Worm (Caenorhabditis elegans) whole organism, midembryonic: ENCODE data around the gene cdc-25.3.

Source experiments
- cog-1 ChIP-seq: sonication (generic microtip); optimal IDR thresholded peaks from 2 replicates; lab custom pipeline; 2016; ENCODE audit warnings: missing genetic modification characterization, missing compliant biosample characterization
- flt-1 ChIP-seq: fragments of 200-800 bp; sonication (Bioruptor generic); IDR thresholded peaks from 2 replicates; pipeline ENCODE4 v1.3.6; 2022; ENCODE audit warnings: missing genetic modification characterization, missing compliant biosample characterization
- ref-1 ChIP-seq: fragments of 200-800 bp; sonication (Bioruptor generic); conservative IDR thresholded peaks from 2 replicates; pipeline ENCODE4 v1.3.6; 2022; ENCODE audit warnings: missing genetic modification reagents, missing genetic modification characterization, missing compliant biosample characterization
- ztf-29 ChIP-seq: fragments of 200-800 bp; sonication (Bioruptor generic); IDR thresholded peaks from 2 replicates; pipeline ENCODE4 v1.3.6; 2022; ENCODE audit warnings: missing genetic modification reagents, missing genetic modification characterization, missing compliant biosample characterization

DNA sequence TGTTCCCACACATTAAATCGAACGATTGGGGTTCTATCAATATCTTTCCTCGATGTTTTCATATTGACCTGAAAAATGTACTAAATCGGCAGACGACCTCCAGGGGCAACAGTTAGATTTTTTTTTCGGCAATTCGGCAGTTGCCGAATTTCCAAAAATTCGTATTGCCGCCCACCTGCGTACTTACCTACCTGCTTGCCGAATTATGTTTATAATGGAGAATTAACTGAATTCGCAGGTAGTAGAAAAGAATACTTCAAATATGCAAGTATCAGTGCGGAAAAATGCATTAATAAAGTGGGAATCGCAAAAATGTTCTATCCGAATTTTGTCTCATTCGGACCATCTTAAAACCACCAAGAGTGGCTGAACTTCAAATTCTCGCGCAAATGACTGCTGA lies 48.1 kb downstream of the cdc-25.3 start:
- no peak for TF ChIP-seq ztf-29 (GFP tag; lab: Robert Waterston, UW)
- no peak for TF ChIP-seq flt-1 (GFP tag; lab: Robert Waterston, UW)
- no peak for TF ChIP-seq cog-1 (tag; lab: Kevin White, UChicago)
- TF ChIP-seq ref-1, result no peak
